Worm (Caenorhabditis elegans): ENCODE data around the gene T05C12.9.

- TF ChIP-seq tbx-11 (GFP tag; IDR thresholded peaks at IDR 0.05) (no peak), ama-1 (optimal IDR thresholded peaks at IDR 0.05) (no peak), aly-1 (tag; optimal IDR thresholded peaks at IDR 0.05) (no peak), ceh-13 (GFP tag; optimal IDR thresholded peaks at IDR 0.05) (no peak)
Measured at ce11 chrII:8181437-8181836, 11.6 kb downstream of the T05C12.9 start, which contains the start of gene dylt-3.

All from whole organism, early embryonic.